Worm (Caenorhabditis elegans) whole organism, young adult: ENCODE results near the gene ZK1127.13.

Experiments used
- C17E4.6 ChIP-seq: fragments of 200-800 bp; sonication (Bioruptor generic); IDR thresholded peaks from 2 replicates; pipeline ENCODE4 v1.3.6; 2022; ENCODE audit warnings: missing genetic modification reagents, missing genetic modification characterization, missing compliant biosample characterization
- F10E7.11 ChIP-seq: sonication (generic microtip); optimal IDR thresholded peaks from 2 replicates; lab custom pipeline; 2017; ENCODE audit warnings: mild to moderate bottlenecking, missing genetic modification characterization, moderate library complexity, missing compliant biosample characterization
- F37B4.10 ChIP-seq: fragments of 200-800 bp; sonication (Bioruptor generic); IDR thresholded peaks from 2 replicates; pipeline ENCODE4 v1.3.6; 2022; ENCODE audit warnings: missing genetic modification characterization, missing compliant biosample characterization
- F49E8.2 ChIP-seq: sonication (generic microtip); optimal IDR thresholded peaks from 3 replicates; lab custom pipeline; 2017; ENCODE audit warnings: missing genetic modification characterization, mild to moderate bottlenecking, missing compliant biosample characterization, antibody characterized with exemption, moderate library complexity; ENCODE audit not compliant: insufficient read depth
- F57A8.1 ChIP-seq: fragments of 200-800 bp; sonication (Bioruptor generic); optimal IDR thresholded peaks from 2 replicates; lab custom pipeline; 2018; ENCODE audit warnings: mild to moderate bottlenecking, missing genetic modification characterization, moderate library complexity, missing compliant biosample characterization
- T07F8.4 ChIP-seq: sonication (generic microtip); optimal IDR thresholded peaks from 2 replicates; lab custom pipeline; 2016; ENCODE audit warnings: mild to moderate bottlenecking, missing genetic modification characterization, moderate library complexity, missing compliant biosample characterization
- akir-1 ChIP-seq: fragments of 200-800 bp; sonication (Bioruptor generic); optimal IDR thresholded peaks from 2 replicates; lab custom pipeline; 2018; ENCODE audit warnings: mild to moderate bottlenecking, missing genetic modification characterization, moderate library complexity, missing compliant biosample characterization
- aptf-2 ChIP-seq: fragments of 200-800 bp; sonication (Bioruptor generic); conservative IDR thresholded peaks from 2 replicates; pipeline ENCODE4 v1.3.6; 2022; ENCODE audit warnings: missing genetic modification reagents, missing genetic modification characterization, missing compliant biosample characterization
- atf-7 ChIP-seq: sonication (generic microtip); optimal IDR thresholded peaks from 2 replicates; lab custom pipeline; 2017; ENCODE audit warnings: mild to moderate bottlenecking, missing genetic modification characterization, missing compliant biosample characterization
- athp-1 ChIP-seq: sonication (generic microtip); optimal IDR thresholded peaks from 2 replicates; lab custom pipeline; 2017; ENCODE audit warnings: mild to moderate bottlenecking, missing genetic modification characterization, missing compliant biosample characterization
- attf-6 ChIP-seq: fragments of 200-800 bp; sonication (Bioruptor generic); IDR thresholded peaks from 2 replicates; pipeline ENCODE4 v1.3.6; 2022; ENCODE audit warnings: missing genetic modification reagents, missing genetic modification characterization, missing compliant biosample characterization
- bed-1 ChIP-seq: fragments of 200-800 bp; sonication (Bioruptor generic); IDR thresholded peaks from 2 replicates; pipeline ENCODE4 v1.3.6; 2022; ENCODE audit warnings: missing genetic modification reagents, missing genetic modification characterization, missing compliant biosample characterization
- ccch-3 ChIP-seq: fragments of 200-800 bp; sonication (Bioruptor generic); optimal IDR thresholded peaks from 2 replicates; lab custom pipeline; 2018; ENCODE audit warnings: mild to moderate bottlenecking, missing genetic modification characterization, missing compliant biosample characterization
- cebp-1 ChIP-seq, 2 experiments: fragments of 200-800 bp in 1 of 2; sonication (Bioruptor generic) in 1 of 2; sonication (generic microtip) in 1 of 2; IDR thresholded peaks in 1 of 2; optimal IDR thresholded peaks in 1 of 2; 2 replicates each; pipeline versions ENCODE4 v1.3.6 to Lab custom; 2017 to 2022; ENCODE audit warnings: missing compliant biosample characterization in 2 of 2, missing genetic modification characterization in 2 of 2, mild to moderate bottlenecking in 1 of 2, missing genetic modification reagents in 1 of 2, moderate library complexity in 1 of 2
- ceh-79 ChIP-seq: sonication (generic microtip); optimal IDR thresholded peaks from 2 replicates; lab custom pipeline; 2017; ENCODE audit warnings: mild to moderate bottlenecking, missing genetic modification characterization, missing compliant biosample characterization
- chd-7 ChIP-seq: sonication (generic microtip); optimal IDR thresholded peaks from 2 replicates; lab custom pipeline; 2016; ENCODE audit warnings: mild to moderate bottlenecking, missing genetic modification characterization, moderate library complexity, missing compliant biosample characterization
- egl-44 ChIP-seq: fragments of 200-800 bp; sonication (Bioruptor generic); IDR thresholded peaks from 2 replicates; pipeline ENCODE4 v1.3.6; 2022; ENCODE audit warnings: missing genetic modification reagents, missing genetic modification characterization, missing compliant biosample characterization
- ekl-4 ChIP-seq: fragments of 200-800 bp; sonication (Bioruptor generic); IDR thresholded peaks from 2 replicates; pipeline ENCODE4 v1.3.6; 2022; ENCODE audit warnings: missing genetic modification reagents, missing genetic modification characterization, missing compliant biosample characterization
- ets-4 ChIP-seq: fragments of 200-800 bp; sonication (Bioruptor generic); optimal IDR thresholded peaks from 2 replicates; lab custom pipeline; 2018; ENCODE audit warnings: mild to moderate bottlenecking, missing genetic modification characterization, missing compliant biosample characterization
- gei-17 ChIP-seq: fragments of 200-800 bp; sonication (Bioruptor generic); optimal IDR thresholded peaks from 2 replicates; lab custom pipeline; 2018; ENCODE audit warnings: mild to moderate bottlenecking, missing genetic modification characterization, missing compliant biosample characterization
- hlh-26 ChIP-seq: fragments of 200-800 bp; sonication (Bioruptor generic); conservative IDR thresholded peaks from 2 replicates; pipeline ENCODE4 v1.3.6; 2022; ENCODE audit warnings: missing genetic modification reagents, missing genetic modification characterization, missing compliant biosample characterization
- lag-1 ChIP-seq: fragments of 200-800 bp; sonication (Bioruptor generic); IDR thresholded peaks from 2 replicates; pipeline ENCODE4 v1.3.6; 2022; ENCODE audit warnings: missing genetic modification reagents, missing genetic modification characterization, missing compliant biosample characterization
- lin-54 ChIP-seq: fragments of 200-800 bp; sonication (Bioruptor generic); optimal IDR thresholded peaks from 2 replicates; lab custom pipeline; 2018; ENCODE audit warnings: mild to moderate bottlenecking, missing genetic modification characterization, missing compliant biosample characterization
- lir-1 ChIP-seq: fragments of 200-800 bp; sonication (Bioruptor generic); conservative IDR thresholded peaks from 2 replicates; pipeline ENCODE4 v1.3.6; 2022; ENCODE audit warnings: missing genetic modification reagents, missing genetic modification characterization, missing compliant biosample characterization
- madf-6 ChIP-seq: fragments of 200-800 bp; sonication (Bioruptor generic); IDR thresholded peaks from 2 replicates; pipeline ENCODE4 v1.3.6; 2022; ENCODE audit warnings: missing genetic modification reagents, missing genetic modification characterization, missing compliant biosample characterization
- madf-8 ChIP-seq: fragments of 200-800 bp; sonication (Bioruptor generic); conservative IDR thresholded peaks from 2 replicates; pipeline ENCODE4 v1.3.6; 2022; ENCODE audit warnings: missing genetic modification reagents, missing genetic modification characterization, missing compliant biosample characterization
- mcd-1 ChIP-seq: fragments of 200-800 bp; sonication (Bioruptor generic); IDR thresholded peaks from 2 replicates; pipeline ENCODE4 v1.3.6; 2022; ENCODE audit warnings: missing genetic modification reagents, missing genetic modification characterization, missing compliant biosample characterization
- mel-28 ChIP-seq: sonication (generic microtip); optimal IDR thresholded peaks from 2 replicates; lab custom pipeline; 2016; ENCODE audit warnings: borderline replicate concordance, mild to moderate bottlenecking, missing genetic modification characterization, missing compliant biosample characterization
- mxl-1 ChIP-seq: sonication (generic microtip); optimal IDR thresholded peaks from 2 replicates; lab custom pipeline; 2016; ENCODE audit warnings: missing genetic modification characterization, missing compliant biosample characterization
- nfya-1 ChIP-seq: sonication (generic microtip); optimal IDR thresholded peaks from 2 replicates; lab custom pipeline; 2017; ENCODE audit warnings: antibody characterized with exemption, missing compliant biosample characterization, missing genetic modification characterization, borderline replicate concordance; ENCODE audit not compliant: insufficient read depth
- nfya-2 ChIP-seq: fragments of 200-800 bp; sonication (Bioruptor generic); IDR thresholded peaks from 2 replicates; pipeline ENCODE4 v1.3.6; 2022; ENCODE audit warnings: missing genetic modification reagents, missing genetic modification characterization, missing compliant biosample characterization
- nhr-27 ChIP-seq: fragments of 200-800 bp; sonication (Bioruptor generic); optimal IDR thresholded peaks from 2 replicates; lab custom pipeline; 2018; ENCODE audit warnings: mild to moderate bottlenecking, missing genetic modification characterization, moderate library complexity, missing compliant biosample characterization
- rcor-1 ChIP-seq: fragments of 200-800 bp; sonication (Bioruptor generic); IDR thresholded peaks from 2 replicates; pipeline ENCODE4 v1.3.6; 2022; ENCODE audit warnings: missing genetic modification reagents, missing genetic modification characterization, missing compliant biosample characterization
- rpc-1 ChIP-seq, 2 experiments: fragments of 150-350 bp in 1 of 2; sonication (generic microtip) in 1 of 2; optimal IDR thresholded peaks; 2 replicates each; lab custom pipeline; 2014 to 2018; ENCODE audit warnings: missing biosample characterization in 1 of 2, missing genetic modification characterization in 1 of 2, missing genetic modification reagents in 1 of 2, missing genotype in 1 of 2
- sdz-38 ChIP-seq: sonication (generic microtip); optimal IDR thresholded peaks from 2 replicates; lab custom pipeline; 2016; ENCODE audit warnings: missing genotype, missing genetic modification characterization, missing compliant biosample characterization
- sea-2 ChIP-seq: fragments of 200-800 bp; sonication (Bioruptor generic); IDR thresholded peaks from 2 replicates; pipeline ENCODE4 v1.3.6; 2022; ENCODE audit warnings: missing genetic modification characterization, missing compliant biosample characterization
- snpc-3.4 ChIP-seq: sonication (generic microtip); optimal IDR thresholded peaks from 2 replicates; lab custom pipeline; 2017; ENCODE audit warnings: missing genetic modification characterization, mild to moderate bottlenecking, missing compliant biosample characterization, antibody characterized with exemption, moderate library complexity, missing genotype, missing genetic modification reagents
- tbp1 ChIP-seq: fragments of 200-800 bp; sonication (Bioruptor generic); optimal IDR thresholded peaks from 2 replicates; lab custom pipeline; 2018; ENCODE audit warnings: mild to moderate bottlenecking, missing genetic modification characterization, missing compliant biosample characterization
- unc-62 ChIP-seq: fragments of 150-350 bp; optimal IDR thresholded peaks from 2 replicates; lab custom pipeline; 2014; ENCODE audit warnings: missing biosample characterization, missing genetic modification reagents, missing genetic modification characterization
- zfh-2 ChIP-seq: fragments of 200-800 bp; sonication (Bioruptor generic); conservative IDR thresholded peaks from 2 replicates; pipeline ENCODE4 v1.3.6; 2022; ENCODE audit warnings: missing genetic modification reagents, missing genetic modification characterization, missing compliant biosample characterization
- zim-3 ChIP-seq: sonication (generic microtip); optimal IDR thresholded peaks from 2 replicates; lab custom pipeline; 2017; ENCODE audit warnings: mild to moderate bottlenecking, missing genetic modification characterization, moderate library complexity, missing compliant biosample characterization
- ztf-28 ChIP-seq: fragments of 200-800 bp; sonication (Bioruptor generic); IDR thresholded peaks from 2 replicates; pipeline ENCODE4 v1.3.6; 2022; ENCODE audit warnings: missing genetic modification reagents, missing genetic modification characterization, missing compliant biosample characterization

The ZK1127.13 gene

ce11 chrII:7037659-7038342 is 15.3 kb upstream of the ZK1127.13 start, which contains the start of gene cin-4 (continued):
- TF ChIP-seq sea-2 (GFP tag; lab: Robert Waterston, UW) (no peak), cebp-1 (GFP tag; IDR thresholded peaks at IDR 0.05; lab: Robert Waterston, UW) (no peak), cebp-1 (tag; optimal IDR thresholded peaks at IDR 0.05; lab: Kevin White, UChicago) (no peak), gei-17 (GFP tag; lab: Kevin White, UChicago) (no peak), C17E4.6 (GFP tag; lab: Robert Waterston, UW) (no peak), nfya-2 (no peak), F10E7.11 (no peak), akir-1 (GFP tag; lab: Kevin White, UChicago) (no peak), ets-4 (no peak), zfh-2 (GFP tag; lab: Robert Waterston, UW) (no peak), chd-7 (tag; lab: Kevin White, UChicago) (no peak), ekl-4 (GFP tag; lab: Robert Waterston, UW) (no peak), lag-1 (GFP tag; lab: Robert Waterston, UW) (no peak), madf-8 (GFP tag; lab: Robert Waterston, UW) (peak; percentile 90), lin-54 (peak; percentile 58), ceh-79 (no peak), ztf-28 (GFP tag; lab: Robert Waterston, UW) (no peak), athp-1 (no peak), mxl-1 (tag; lab: Kevin White, UChicago) (no peak), snpc-3.4 (tag; lab: Kevin White, UChicago) (peak; percentile 74), tbp1 (GFP tag; lab: Kevin White, UChicago) (peak; percentile 18), rpc-1 (optimal IDR thresholded peaks at IDR 0.05; lab: Kevin White, UChicago) (no peak), rpc-1 (tag; optimal IDR thresholded peaks at IDR 0.05; lab: Kevin White, UChicago) (no peak), sdz-38 (tag; lab: Kevin White, UChicago) (no peak), rcor-1 (GFP tag; lab: Robert Waterston, UW) (peak; percentile 48; the same call in 1 of the 2 replicates), attf-6 (GFP tag; lab: Robert Waterston, UW) (no peak), madf-6 (GFP tag; lab: Robert Waterston, UW) (peak; percentile 93), egl-44 (GFP tag; lab: Robert Waterston, UW) (no peak), lir-1 (GFP tag; lab: Robert Waterston, UW) (no peak), nfya-1 (tag; lab: Kevin White, UChicago) (no peak), F49E8.2 (tag; lab: Kevin White, UChicago) (peak; percentile 49), unc-62 (GFP tag; lab: Kevin White, UChicago) (no peak), aptf-2 (GFP tag; lab: Robert Waterston, UW) (no peak), mel-28 (tag; lab: Kevin White, UChicago) (no peak), F37B4.10 (no peak), nhr-27 (tag; lab: Kevin White, UChicago) (no peak), hlh-26 (no peak), zim-3 (no peak), ccch-3 (GFP tag; lab: Kevin White, UChicago) (no peak), F57A8.1 (GFP tag; lab: Kevin White, UChicago) (no peak), T07F8.4 (tag; lab: Kevin White, UChicago) (no peak), bed-1 (GFP tag; lab: Robert Waterston, UW) (no peak), atf-7 (tag; lab: Kevin White, UChicago) (no peak), mcd-1 (GFP tag; lab: Robert Waterston, UW) (no peak)
